Worm (Caenorhabditis elegans) whole organism, L3 larva: Measurements from ENCODE around the gene F36G9.13.

Source experiments
- R02D3.7 ChIP-seq: fragments of 150-350 bp; optimal IDR thresholded peaks from 2 replicates; lab custom pipeline; 2014; ENCODE audit warnings: missing biosample characterization, missing genetic modification characterization
- ZK546.5 ChIP-seq: sonication (generic microtip); optimal IDR thresholded peaks from 2 replicates; lab custom pipeline; 2017; ENCODE audit warnings: missing biosample characterization, missing genetic modification characterization
- aly-2 ChIP-seq: fragments of 150-350 bp; optimal IDR thresholded peaks from 2 replicates; lab custom pipeline; 2014; ENCODE audit warnings: missing biosample characterization, missing genetic modification characterization
- ama-1 ChIP-seq: fragments of 150-350 bp; optimal IDR thresholded peaks from 2 replicates; lab custom pipeline; 2018
- ceh-28 ChIP-seq: fragments of 150-350 bp; optimal IDR thresholded peaks from 2 replicates; lab custom pipeline; 2014; ENCODE audit warnings: missing biosample characterization, missing genetic modification reagents, missing genetic modification characterization
- ceh-82 ChIP-seq: fragments of 150-350 bp; optimal IDR thresholded peaks from 2 replicates; lab custom pipeline; 2014; ENCODE audit warnings: missing biosample characterization, missing genetic modification characterization
- daf-12 ChIP-seq: fragments of 150-350 bp; optimal IDR thresholded peaks from 2 replicates; lab custom pipeline; 2014; ENCODE audit warnings: missing biosample characterization, missing genetic modification reagents, missing genetic modification characterization
- egl-27 ChIP-seq: sonication (generic microtip); optimal IDR thresholded peaks from 4 replicates; lab custom pipeline; 2017; ENCODE audit warnings: missing biosample characterization, missing genetic modification reagents, missing genetic modification characterization
- egl-5 ChIP-seq: fragments of 150-350 bp; optimal IDR thresholded peaks from 2 replicates; lab custom pipeline; 2017; ENCODE audit warnings: missing biosample characterization, missing genetic modification reagents, missing genetic modification characterization, inconsistent platforms
- elt-2 ChIP-seq: sonication (generic microtip); optimal IDR thresholded peaks from 2 replicates; lab custom pipeline; 2016; ENCODE audit warnings: missing genetic modification reagents, mild to moderate bottlenecking, missing genetic modification characterization, missing compliant biosample characterization
- elt-3 ChIP-seq, 3 experiments: fragments of 150-350 bp in 1 of 3; sonication (generic microtip) in 2 of 3; optimal IDR thresholded peaks; 2 replicates in 2 of 3; 4 replicates in 1 of 3; lab custom pipeline; 2014 to 2017; ENCODE audit warnings: missing biosample characterization in 3 of 3, missing genetic modification characterization in 3 of 3
- fkh-10 ChIP-seq: sonication (generic microtip); optimal IDR thresholded peaks from 2 replicates; lab custom pipeline; 2017; ENCODE audit warnings: missing biosample characterization, missing genetic modification reagents, missing genetic modification characterization
- fkh-2 ChIP-seq: fragments of 150-350 bp; optimal IDR thresholded peaks from 2 replicates; lab custom pipeline; 2014; ENCODE audit warnings: missing biosample characterization, missing genetic modification reagents, missing genetic modification characterization
- hmg-11 ChIP-seq: sonication (generic microtip); optimal IDR thresholded peaks from 2 replicates; lab custom pipeline; 2016; ENCODE audit warnings: missing genetic modification characterization, missing compliant biosample characterization
- lin-15B ChIP-seq: fragments of 150-350 bp; optimal IDR thresholded peaks from 2 replicates; lab custom pipeline; 2014; ENCODE audit warnings: missing biosample characterization, missing genetic modification characterization
- lin-39 ChIP-seq: fragments of 150-350 bp; optimal IDR thresholded peaks from 2 replicates; lab custom pipeline; 2018; ENCODE audit warnings: missing biosample characterization, missing genetic modification reagents, missing genetic modification characterization
- mml-1 ChIP-seq: fragments of 150-350 bp; sonication (generic microtip); optimal IDR thresholded peaks from 3 replicates; lab custom pipeline; 2014; ENCODE audit warnings: missing biosample characterization, missing genetic modification characterization
- nhr-11 ChIP-seq: fragments of 150-350 bp; optimal IDR thresholded peaks from 2 replicates; lab custom pipeline; 2014; ENCODE audit warnings: missing biosample characterization, missing genetic modification characterization
- nhr-12 ChIP-seq: fragments of 150-350 bp; optimal IDR thresholded peaks from 2 replicates; lab custom pipeline; 2014; ENCODE audit warnings: missing biosample characterization, missing genetic modification characterization
- nhr-23 ChIP-seq: fragments of 150-350 bp; optimal IDR thresholded peaks from 2 replicates; lab custom pipeline; 2014; ENCODE audit warnings: missing biosample characterization, missing genetic modification reagents, missing genetic modification characterization
- nhr-237 ChIP-seq: fragments of 150-350 bp; optimal IDR thresholded peaks from 2 replicates; lab custom pipeline; 2014; ENCODE audit warnings: missing biosample characterization, missing genetic modification characterization
- nhr-25 ChIP-seq: sonication (generic microtip); optimal IDR thresholded peaks from 2 replicates; lab custom pipeline; 2017; ENCODE audit warnings: missing biosample characterization, missing genetic modification characterization
- nhr-43 ChIP-seq: sonication (generic microtip); optimal IDR thresholded peaks from 2 replicates; lab custom pipeline; 2016; ENCODE audit warnings: mild to moderate bottlenecking, missing genetic modification characterization, missing compliant biosample characterization; ENCODE audit not compliant: poor library complexity, severe bottlenecking
- nhr-67 ChIP-seq: fragments of 150-350 bp; optimal IDR thresholded peaks from 2 replicates; lab custom pipeline; 2014; ENCODE audit warnings: missing biosample characterization, missing genetic modification characterization
- nhr-76 ChIP-seq: fragments of 150-350 bp; sonication (generic microtip); optimal IDR thresholded peaks from 5 replicates; lab custom pipeline; 2014; ENCODE audit warnings: missing biosample characterization, missing genetic modification characterization
- nhr-77 ChIP-seq: fragments of 150-350 bp; optimal IDR thresholded peaks from 2 replicates; lab custom pipeline; 2014; ENCODE audit warnings: missing biosample characterization, missing genetic modification characterization
- pha-4 ChIP-seq: fragments of 150-350 bp; optimal IDR thresholded peaks from 2 replicates; lab custom pipeline; 2014; ENCODE audit warnings: missing biosample characterization, missing genetic modification reagents, missing genetic modification characterization
- pqm-1 ChIP-seq: fragments of 150-350 bp; optimal IDR thresholded peaks from 2 replicates; lab custom pipeline; 2017; ENCODE audit warnings: missing biosample characterization, missing genetic modification characterization, inconsistent platforms
- sea-2 ChIP-seq: fragments of 150-350 bp; sonication (generic microtip); optimal IDR thresholded peaks from 4 replicates; lab custom pipeline; 2014; ENCODE audit warnings: missing biosample characterization, missing genetic modification reagents, missing genetic modification characterization
- snpc-4 ChIP-seq: fragments of 150-350 bp; optimal IDR thresholded peaks from 2 replicates; lab custom pipeline; 2014; ENCODE audit warnings: missing biosample characterization, missing genetic modification characterization
- tbx-2 ChIP-seq: sonication (generic microtip); optimal IDR thresholded peaks from 2 replicates; lab custom pipeline; 2016; ENCODE audit warnings: mild to moderate bottlenecking, missing genetic modification characterization, missing compliant biosample characterization
- unc-39 ChIP-seq: sonication (generic microtip); optimal IDR thresholded peaks from 4 replicates; lab custom pipeline; 2017; ENCODE audit warnings: missing biosample characterization, missing genetic modification characterization
- unc-62 ChIP-seq: fragments of 150-350 bp; sonication (generic microtip); optimal IDR thresholded peaks from 4 replicates; lab custom pipeline; 2014; ENCODE audit warnings: missing biosample characterization, missing genetic modification reagents, missing genetic modification characterization
- ztf-4 ChIP-seq: fragments of 150-350 bp; optimal IDR thresholded peaks from 2 replicates; lab custom pipeline; 2014; ENCODE audit warnings: missing biosample characterization, missing genetic modification characterization

Gene F36G9.13

ce11 chrV:15982733-15983344 is at the start of gene F36G9.13, which contains the start of gene fbxa-99:
F36G9.13 (plus strand) TSS chrV:15983294.
fbxa-99 (minus strand) TSS chrV:15982854.
- TF ChIP-seq nhr-11 (tag; lab: Kevin White, UChicago), result no peak
- peak; percentile 65 for TF ChIP-seq pqm-1 (tag; lab: Kevin White, UChicago)
- peak; percentile 67 for TF ChIP-seq elt-2
- no peak for TF ChIP-seq ZK546.5
- TF ChIP-seq nhr-237 (tag; lab: Kevin White, UChicago), result no peak
- no peak for TF ChIP-seq R02D3.7 (tag; lab: Kevin White, UChicago)
- TF ChIP-seq daf-12 (tag; lab: Kevin White, UChicago), result no peak
- no peak for TF ChIP-seq nhr-25 (tag; lab: Kevin White, UChicago)
- no peak for TF ChIP-seq fkh-2 (tag; lab: Kevin White, UChicago)
- TF ChIP-seq egl-27 (tag; lab: Kevin White, UChicago), result no peak
- TF ChIP-seq ztf-4 (tag; lab: Kevin White, UChicago), result no peak
- TF ChIP-seq mml-1 (tag; lab: Kevin White, UChicago), result no peak
- TF ChIP-seq unc-39, result no peak
- no peak for TF ChIP-seq ceh-82 (tag; lab: Kevin White, UChicago)
- no peak for TF ChIP-seq nhr-67 (tag; lab: Kevin White, UChicago)
- TF ChIP-seq, all 47 proteins: peak for 2

- TF ChIP-seq nhr-25 (tag; lab: Kevin White, UChicago) (no peak), egl-5 (tag; lab: Kevin White, UChicago) (no peak), ceh-82 (tag; lab: Kevin White, UChicago) (no peak), nhr-43 (no peak), nhr-12 (tag; lab: Kevin White, UChicago) (no peak), unc-39 (no peak), ama-1 (no peak), lin-39 (tag; lab: Kevin White, UChicago) (no peak), lin-15B (tag; lab: Kevin White, UChicago) (no peak), fkh-2 (tag; lab: Kevin White, UChicago) (no peak), pha-4 (tag; lab: Kevin White, UChicago) (no peak), elt-3 (tag; optimal IDR thresholded peaks at IDR 0.05; lab: Kevin White, UChicago) (no peak), tbx-2 (tag; lab: Kevin White, UChicago) (no peak), fkh-10 (GFP tag; lab: Kevin White, UChicago) (no peak), ceh-28 (no peak)
These were observed 42.8 kb upstream of the F36G9.13 start, which contains the start of gene srw-55 for ce11 chrV:15940254-15940653. srw-55 (minus strand) TSS chrV:15940354.

ce11 chrV:15943125-15943524 is 40.0 kb upstream of the F36G9.13 start, which contains the start of gene srw-53:
srw-53 (plus strand) TSS chrV:15943425.
- TF ChIP-seq unc-62 (no peak), nhr-77 (tag; lab: Kevin White, UChicago) (no peak), nhr-67 (tag; lab: Kevin White, UChicago) (no peak), elt-2 (no peak), daf-12 (tag; lab: Kevin White, UChicago) (no peak), unc-39 (no peak), sea-2 (GFP tag; lab: Kevin White, UChicago) (no peak), egl-5 (tag; lab: Kevin White, UChicago) (no peak), R02D3.7 (tag; lab: Kevin White, UChicago) (no peak), lin-15B (tag; lab: Kevin White, UChicago) (no peak), nhr-23 (no peak), nhr-25 (tag; lab: Kevin White, UChicago) (no peak), nhr-76 (tag; lab: Kevin White, UChicago) (no peak), aly-2 (tag; lab: Kevin White, UChicago) (no peak), nhr-43 (no peak), ceh-82 (tag; lab: Kevin White, UChicago) (no peak), snpc-4 (tag; lab: Kevin White, UChicago) (no peak), ceh-28 (no peak), fkh-10 (GFP tag; lab: Kevin White, UChicago) (no peak)

- TF ChIP-seq ZK546.5 (no peak), elt-2 (no peak), lin-39 (tag; lab: Kevin White, UChicago) (no peak), fkh-10 (GFP tag; lab: Kevin White, UChicago) (no peak), tbx-2 (tag; lab: Kevin White, UChicago) (no peak), nhr-23 (no peak), elt-3 (tag; optimal IDR thresholded peaks at IDR 0.05; lab: Kevin White, UChicago) (no peak), daf-12 (tag; lab: Kevin White, UChicago) (no peak), hmg-11 (no peak)
These were observed 32.2 kb upstream of the F36G9.13 start, which contains the start of gene srw-59 for ce11 chrV:15950903-15951302. srw-59 (minus strand) TSS chrV:15951003.
